Fruit fly (Drosophila melanogaster) whole organism, pupa: ENCODE results near the gene CG34297.

Experiments used
- CG10348 ChIP-seq: fragments of 200-800 bp; sonication (Bioruptor generic); IDR thresholded peaks from 2 replicates; pipeline ENCODE4 v1.3.6; 2022; ENCODE audit warnings: missing biosample characterization, missing genetic modification characterization
- CG12605 ChIP-seq: fragments of 200-800 bp; sonication (Bioruptor generic); IDR thresholded peaks from 2 replicates; pipeline ENCODE4 v1.3.6; 2022; ENCODE audit warnings: missing biosample characterization, missing genetic modification characterization
- CG13204 ChIP-seq: fragments of 200-800 bp; sonication (Bioruptor generic); optimal IDR thresholded peaks from 2 replicates; lab custom pipeline; 2018; ENCODE audit warnings: missing biosample characterization, mild to moderate bottlenecking, missing genetic modification characterization, moderate library complexity
- CG14655 ChIP-seq: fragments of 200-800 bp; sonication (Bioruptor generic); optimal IDR thresholded peaks from 3 replicates; lab custom pipeline; 2017; ENCODE audit warnings: mild to moderate bottlenecking, missing biosample characterization, missing genetic modification reagents, missing genetic modification characterization
- CG15710 ChIP-seq: fragments of 200-800 bp; sonication (Bioruptor generic); optimal IDR thresholded peaks from 2 replicates; lab custom pipeline; 2018; ENCODE audit warnings: missing biosample characterization, mild to moderate bottlenecking, missing genetic modification characterization, moderate library complexity
- CG17806 ChIP-seq: fragments of 200-800 bp; sonication (Bioruptor generic); optimal IDR thresholded peaks from 2 replicates; lab custom pipeline; 2018; ENCODE audit warnings: missing biosample characterization, mild to moderate bottlenecking, missing genetic modification characterization, moderate library complexity
- CG32121 ChIP-seq: fragments of 200-800 bp; sonication (Bioruptor generic); IDR thresholded peaks from 2 replicates; pipeline ENCODE4 v1.3.6; 2022; ENCODE audit warnings: missing biosample characterization, missing genetic modification characterization
- CG34367 ChIP-seq: fragments of 200-800 bp; sonication (Bioruptor generic); optimal IDR thresholded peaks from 2 replicates; lab custom pipeline; 2018; ENCODE audit warnings: missing biosample characterization, mild to moderate bottlenecking, missing genetic modification characterization
- CG4496 ChIP-seq: fragments of 200-800 bp; sonication (Bioruptor generic); IDR thresholded peaks from 3 replicates; pipeline ENCODE4 v1.3.6; 2022; ENCODE audit warnings: missing biosample characterization, missing genetic modification characterization
- CG8159 ChIP-seq: fragments of 200-800 bp; sonication (Bioruptor generic); optimal IDR thresholded peaks from 3 replicates; lab custom pipeline; 2018; ENCODE audit warnings: missing biosample characterization, mild to moderate bottlenecking, missing genetic modification characterization, moderate library complexity
- CG8301 ChIP-seq: fragments of 200-800 bp; sonication (Bioruptor generic); optimal IDR thresholded peaks from 2 replicates; lab custom pipeline; 2018; ENCODE audit warnings: missing biosample characterization, mild to moderate bottlenecking, missing genetic modification characterization
- CG9948 ChIP-seq: fragments of 200-800 bp; sonication (Bioruptor generic); optimal IDR thresholded peaks from 2 replicates; lab custom pipeline; 2018; ENCODE audit warnings: missing biosample characterization, mild to moderate bottlenecking, missing genetic modification characterization, moderate library complexity
- D1 ChIP-seq: fragments of 200-800 bp; sonication (Bioruptor generic); optimal IDR thresholded peaks from 2 replicates; lab custom pipeline; 2018; ENCODE audit warnings: missing biosample characterization, mild to moderate bottlenecking, missing genetic modification characterization, moderate library complexity
- EcR ChIP-seq: fragments of 200-800 bp; sonication (Bioruptor generic); optimal IDR thresholded peaks from 3 replicates; lab custom pipeline; 2019; ENCODE audit warnings: missing biosample characterization, missing genetic modification characterization, mild to moderate bottlenecking, moderate library complexity, missing genetic modification reagents
- Ets98B ChIP-seq: fragments of 200-800 bp; sonication (Bioruptor generic); IDR thresholded peaks from 2 replicates; pipeline ENCODE4 v1.3.6; 2022; ENCODE audit warnings: missing biosample characterization, missing genetic modification characterization
- Pif1A ChIP-seq: fragments of 200-800 bp; sonication (Bioruptor generic); optimal IDR thresholded peaks from 3 replicates; lab custom pipeline; 2016; ENCODE audit warnings: missing biosample characterization, missing genetic modification characterization
- Pif1B ChIP-seq: fragments of 200-800 bp; sonication (Bioruptor generic); optimal IDR thresholded peaks from 3 replicates; lab custom pipeline; 2016; ENCODE audit warnings: missing biosample characterization, missing genetic modification characterization
- Snoo ChIP-seq: fragments of 200-800 bp; sonication (Bioruptor generic); optimal IDR thresholded peaks from 3 replicates; lab custom pipeline; 2017; ENCODE audit warnings: missing biosample characterization, mild to moderate bottlenecking, missing genetic modification characterization, inconsistent platforms
- fd96Ca ChIP-seq: fragments of 200-800 bp; sonication (Bioruptor generic); IDR thresholded peaks from 3 replicates; pipeline ENCODE4 v1.3.6; 2022; ENCODE audit warnings: missing biosample characterization, missing genetic modification characterization
- gl ChIP-seq: fragments of 200-800 bp; sonication (Bioruptor generic); optimal IDR thresholded peaks from 2 replicates; lab custom pipeline; 2018; ENCODE audit warnings: missing biosample characterization, mild to moderate bottlenecking, missing genetic modification characterization
- rn ChIP-seq: fragments of 200-800 bp; sonication (Bioruptor generic); IDR thresholded peaks from 2 replicates; pipeline ENCODE4 v1.3.6; 2022; ENCODE audit warnings: missing biosample characterization, missing genetic modification characterization

CG34297 gene

dm6 chr3R:6759419-6759818 is 11.6 kb upstream of the CG34297 start, which contains the start of gene bcd:
Gene bcd, minus strand, starts transcription at chr3R:6759466.
- peak; percentile 31 for TF ChIP-seq CG34367 (tag; lab: Kevin White, UChicago)
- TF ChIP-seq CG4496 (GFP tag; lab: Robert Waterston, UW), result no peak; the same call in 2 of the 3 replicates
- peak; percentile 23 for TF ChIP-seq CG8159 (tag; lab: Kevin White, UChicago)
- peak; percentile 36; the same call in 1 of the 2 replicates for TF ChIP-seq Ets98B (GFP tag; lab: Robert Waterston, UW)
- TF ChIP-seq CG15710 (tag; lab: Kevin White, UChicago), result no peak
- TF ChIP-seq CG32121 (GFP tag; lab: Robert Waterston, UW), result peak; percentile 46; the same call in 1 of the 2 replicates
- no peak for TF ChIP-seq CG17806 (tag; lab: Kevin White, UChicago)
- peak; percentile 77 for TF ChIP-seq fd96Ca (GFP tag; lab: Robert Waterston, UW)
- no peak for TF ChIP-seq gl
- peak; percentile 35 for TF ChIP-seq D1 (tag; lab: Kevin White, UChicago)
- TF ChIP-seq Pif1A (GFP tag; lab: Kevin White, UChicago), result peak; percentile 25
- 0 out of 2 replicates have a peak, but pooled peaks have one; percentile 27 for TF ChIP-seq rn (GFP tag; lab: Robert Waterston, UW)
- TF ChIP-seq CG14655 (GFP tag; lab: Kevin White, UChicago), result peak; percentile 16
- no peak for TF ChIP-seq EcR (GFP tag; lab: Kevin White, UChicago)
- TF ChIP-seq CG9948 (tag; lab: Kevin White, UChicago), result no peak

dm6 chr3R:6755454-6755853 is 7.6 kb upstream of the CG34297 start:
- TF ChIP-seq Ets98B (GFP tag; lab: Robert Waterston, UW), result no peak
- no peak for TF ChIP-seq rn (GFP tag; lab: Robert Waterston, UW)
- no peak for TF ChIP-seq CG32121 (GFP tag; lab: Robert Waterston, UW)
- no peak for TF ChIP-seq D1 (tag; lab: Kevin White, UChicago)
- no peak for TF ChIP-seq CG4496 (GFP tag; lab: Robert Waterston, UW)
- TF ChIP-seq Snoo (tag; lab: Kevin White, UChicago), result no peak
- TF ChIP-seq gl, result no peak
- no peak for TF ChIP-seq CG13204 (GFP tag; lab: Kevin White, UChicago)
- TF ChIP-seq fd96Ca (GFP tag; lab: Robert Waterston, UW), result no peak
- TF ChIP-seq CG12605, result no peak
- TF ChIP-seq CG14655 (GFP tag; lab: Kevin White, UChicago), result no peak
- TF ChIP-seq Pif1B (GFP tag; lab: Kevin White, UChicago), result no peak
- no peak for TF ChIP-seq CG15710 (tag; lab: Kevin White, UChicago)
- TF ChIP-seq CG10348 (GFP tag; lab: Robert Waterston, UW), result no peak
- no peak for TF ChIP-seq CG8159 (tag; lab: Kevin White, UChicago)
- no peak for TF ChIP-seq CG34367 (tag; lab: Kevin White, UChicago)
- TF ChIP-seq Pif1A (GFP tag; lab: Kevin White, UChicago), result no peak
- TF ChIP-seq, all 21 proteins: peak for 0

dm6 chr3R:6754104-6754951 is 6.5 kb upstream of the CG34297 start, which contains the start of gene zen:
Gene zen, minus strand, starts transcription at chr3R:6754194.
- TF ChIP-seq CG12605 (no peak), CG10348 (GFP tag; lab: Robert Waterston, UW) (no peak), Pif1B (GFP tag; lab: Kevin White, UChicago) (no peak), CG8159 (tag; lab: Kevin White, UChicago) (no peak), CG4496 (GFP tag; lab: Robert Waterston, UW) (no peak), rn (GFP tag; lab: Robert Waterston, UW) (no peak), CG14655 (GFP tag; lab: Kevin White, UChicago) (no peak), CG15710 (tag; lab: Kevin White, UChicago) (no peak), gl (no peak), CG34367 (tag; lab: Kevin White, UChicago) (no peak), CG9948 (tag; lab: Kevin White, UChicago) (no peak), Snoo (tag; lab: Kevin White, UChicago) (no peak), Ets98B (GFP tag; lab: Robert Waterston, UW) (no peak), CG13204 (GFP tag; lab: Kevin White, UChicago) (no peak)

dm6 chr3R:6751467-6752155 is 3.8 kb upstream of the CG34297 start:
- no peak for TF ChIP-seq CG4496 (GFP tag; lab: Robert Waterston, UW)
- TF ChIP-seq CG12605, result no peak
- no peak for TF ChIP-seq Pif1B (GFP tag; lab: Kevin White, UChicago)
- TF ChIP-seq CG9948 (tag; lab: Kevin White, UChicago), result no peak
- no peak for TF ChIP-seq rn (GFP tag; lab: Robert Waterston, UW)
- TF ChIP-seq CG15710 (tag; lab: Kevin White, UChicago), result no peak

dm6 chr3R:6746212-6746611 is 1.6 kb downstream of the CG34297 start:
- no peak for TF ChIP-seq fd96Ca (GFP tag; lab: Robert Waterston, UW)
- TF ChIP-seq CG10348 (GFP tag; lab: Robert Waterston, UW), result no peak
- no peak for TF ChIP-seq CG17806 (tag; lab: Kevin White, UChicago)
- no peak for TF ChIP-seq CG32121 (GFP tag; lab: Robert Waterston, UW)
- TF ChIP-seq Pif1A (GFP tag; lab: Kevin White, UChicago), result no peak
- TF ChIP-seq CG8301 (tag; lab: Kevin White, UChicago), result no peak
- TF ChIP-seq Snoo (tag; lab: Kevin White, UChicago), result no peak
- no peak for TF ChIP-seq D1 (tag; lab: Kevin White, UChicago)
- no peak for TF ChIP-seq CG12605
- TF ChIP-seq, all 21 proteins: peak for 0
